Worm (Caenorhabditis elegans) whole organism, mixed stage, embryonic: ENCODE results near the gene F26F12.5.

Experiments
- bed-3 ChIP-seq: fragments of 200-800 bp; sonication (Bioruptor generic); optimal IDR thresholded peaks from 3 replicates; lab custom pipeline; 2018; ENCODE audit warnings: mild to moderate bottlenecking, missing genetic modification characterization, moderate library complexity, missing compliant biosample characterization
- blmp-1 ChIP-seq: fragments of 150-350 bp; optimal IDR thresholded peaks from 2 replicates; lab custom pipeline; 2014; ENCODE audit warnings: missing biosample characterization, missing genetic modification characterization
- ceh-39 ChIP-seq: fragments of 150-350 bp; optimal IDR thresholded peaks from 2 replicates; lab custom pipeline; 2014; ENCODE audit warnings: missing biosample characterization, missing genetic modification characterization
- ceh-43 ChIP-seq: fragments of 200-800 bp; sonication (Bioruptor generic); optimal IDR thresholded peaks from 2 replicates; lab custom pipeline; 2018; ENCODE audit warnings: mild to moderate bottlenecking, missing genetic modification characterization, moderate library complexity, missing compliant biosample characterization
- ceh-83 ChIP-seq: fragments of 200-800 bp; sonication (Bioruptor generic); optimal IDR thresholded peaks from 2 replicates; lab custom pipeline; 2018; ENCODE audit warnings: mild to moderate bottlenecking, missing genetic modification characterization, missing compliant biosample characterization
- ces-1 ChIP-seq: fragments of 150-350 bp; optimal IDR thresholded peaks from 2 replicates; lab custom pipeline; 2014; ENCODE audit warnings: missing biosample characterization, missing genetic modification reagents, missing genetic modification characterization
- cnd-1 ChIP-seq: fragments of 200-800 bp; sonication (Bioruptor generic); optimal IDR thresholded peaks from 2 replicates; lab custom pipeline; 2018; ENCODE audit warnings: mild to moderate bottlenecking, missing genetic modification characterization, missing compliant biosample characterization
- drap-1 ChIP-seq: fragments of 200-800 bp; sonication (Bioruptor generic); optimal IDR thresholded peaks from 3 replicates; lab custom pipeline; 2018; ENCODE audit warnings: mild to moderate bottlenecking, missing genetic modification characterization, missing compliant biosample characterization
- elt-3 ChIP-seq: fragments of 150-350 bp; optimal IDR thresholded peaks from 2 replicates; lab custom pipeline; 2014; ENCODE audit warnings: missing biosample characterization, missing genetic modification characterization
- flh-1 ChIP-seq: fragments of 200-800 bp; sonication (Bioruptor generic); optimal IDR thresholded peaks from 2 replicates; lab custom pipeline; 2018; ENCODE audit warnings: mild to moderate bottlenecking, missing genetic modification characterization, moderate library complexity, missing compliant biosample characterization
- ham-2 ChIP-seq: fragments of 200-800 bp; sonication (Bioruptor generic); optimal IDR thresholded peaks from 2 replicates; lab custom pipeline; 2018; ENCODE audit warnings: mild to moderate bottlenecking, missing genetic modification characterization, missing compliant biosample characterization
- lin-32 ChIP-seq: fragments of 200-800 bp; sonication (Bioruptor generic); optimal IDR thresholded peaks from 2 replicates; lab custom pipeline; 2018; ENCODE audit warnings: mild to moderate bottlenecking, missing genetic modification characterization, missing compliant biosample characterization
- lsy-2 ChIP-seq: fragments of 150-350 bp; optimal IDR thresholded peaks from 2 replicates; lab custom pipeline; 2014; ENCODE audit warnings: missing biosample characterization, missing genetic modification characterization
- mab-5 ChIP-seq: fragments of 150-350 bp; optimal IDR thresholded peaks from 2 replicates; lab custom pipeline; 2014; ENCODE audit warnings: missing biosample characterization, missing genetic modification characterization
- mep-1 ChIP-seq: fragments of 150-350 bp; optimal IDR thresholded peaks from 2 replicates; lab custom pipeline; 2017; ENCODE audit warnings: missing biosample characterization, missing genetic modification reagents, missing genetic modification characterization, inconsistent platforms
- mls-2 ChIP-seq: sonication (generic microtip); optimal IDR thresholded peaks from 2 replicates; lab custom pipeline; 2016; ENCODE audit warnings: mild to moderate bottlenecking, missing genetic modification characterization, moderate library complexity, missing compliant biosample characterization
- nhr-12 ChIP-seq: fragments of 150-350 bp; optimal IDR thresholded peaks from 2 replicates; lab custom pipeline; 2014; ENCODE audit warnings: missing biosample characterization, missing genetic modification characterization
- nhr-2 ChIP-seq: fragments of 150-350 bp; optimal IDR thresholded peaks from 2 replicates; lab custom pipeline; 2014; ENCODE audit warnings: missing biosample characterization, missing genetic modification characterization
- nhr-237 ChIP-seq: fragments of 150-350 bp; optimal IDR thresholded peaks from 2 replicates; lab custom pipeline; 2014; ENCODE audit warnings: missing biosample characterization, missing genetic modification characterization
- nhr-28 ChIP-seq: fragments of 150-350 bp; optimal IDR thresholded peaks from 2 replicates; lab custom pipeline; 2014; ENCODE audit warnings: missing biosample characterization, missing genetic modification characterization
- pha-4 ChIP-seq: fragments of 150-350 bp; optimal IDR thresholded peaks from 2 replicates; lab custom pipeline; 2018; ENCODE audit warnings: missing biosample characterization, missing genetic modification reagents, missing genetic modification characterization
- sem-2 ChIP-seq: fragments of 200-800 bp; sonication (Bioruptor generic); optimal IDR thresholded peaks from 2 replicates; lab custom pipeline; 2018; ENCODE audit warnings: mild to moderate bottlenecking, missing genetic modification characterization, missing compliant biosample characterization
- snpc-4 ChIP-seq: fragments of 150-350 bp; optimal IDR thresholded peaks from 2 replicates; lab custom pipeline; 2014; ENCODE audit warnings: missing biosample characterization, missing genetic modification characterization
- sptf-1 ChIP-seq: sonication (generic microtip); optimal IDR thresholded peaks from 2 replicates; lab custom pipeline; 2017; ENCODE audit warnings: mild to moderate bottlenecking, missing genetic modification characterization, moderate library complexity, missing compliant biosample characterization
- tbx-8 ChIP-seq: fragments of 200-800 bp; sonication (Bioruptor generic); optimal IDR thresholded peaks from 2 replicates; lab custom pipeline; 2018; ENCODE audit warnings: mild to moderate bottlenecking, missing genetic modification characterization, moderate library complexity, missing compliant biosample characterization
- unc-120 ChIP-seq: sonication (generic microtip); optimal IDR thresholded peaks from 2 replicates; lab custom pipeline; 2017; ENCODE audit warnings: missing genetic modification characterization, missing compliant biosample characterization; ENCODE audit not compliant: poor library complexity, severe bottlenecking
- unc-39 ChIP-seq: fragments of 150-350 bp; optimal IDR thresholded peaks from 2 replicates; lab custom pipeline; 2014; ENCODE audit warnings: missing biosample characterization, missing genetic modification characterization
- unc-62 ChIP-seq: fragments of 150-350 bp; optimal IDR thresholded peaks from 2 replicates; lab custom pipeline; 2014; ENCODE audit warnings: missing biosample characterization, missing genetic modification reagents, missing genetic modification characterization
- zip-8 ChIP-seq: fragments of 150-350 bp; optimal IDR thresholded peaks from 2 replicates; lab custom pipeline; 2014; ENCODE audit warnings: missing biosample characterization, missing genetic modification characterization
- ztf-11 ChIP-seq: fragments of 150-350 bp; optimal IDR thresholded peaks from 2 replicates; lab custom pipeline; 2014; ENCODE audit warnings: missing biosample characterization, missing genetic modification characterization

F26F12.5 gene

DNA sequence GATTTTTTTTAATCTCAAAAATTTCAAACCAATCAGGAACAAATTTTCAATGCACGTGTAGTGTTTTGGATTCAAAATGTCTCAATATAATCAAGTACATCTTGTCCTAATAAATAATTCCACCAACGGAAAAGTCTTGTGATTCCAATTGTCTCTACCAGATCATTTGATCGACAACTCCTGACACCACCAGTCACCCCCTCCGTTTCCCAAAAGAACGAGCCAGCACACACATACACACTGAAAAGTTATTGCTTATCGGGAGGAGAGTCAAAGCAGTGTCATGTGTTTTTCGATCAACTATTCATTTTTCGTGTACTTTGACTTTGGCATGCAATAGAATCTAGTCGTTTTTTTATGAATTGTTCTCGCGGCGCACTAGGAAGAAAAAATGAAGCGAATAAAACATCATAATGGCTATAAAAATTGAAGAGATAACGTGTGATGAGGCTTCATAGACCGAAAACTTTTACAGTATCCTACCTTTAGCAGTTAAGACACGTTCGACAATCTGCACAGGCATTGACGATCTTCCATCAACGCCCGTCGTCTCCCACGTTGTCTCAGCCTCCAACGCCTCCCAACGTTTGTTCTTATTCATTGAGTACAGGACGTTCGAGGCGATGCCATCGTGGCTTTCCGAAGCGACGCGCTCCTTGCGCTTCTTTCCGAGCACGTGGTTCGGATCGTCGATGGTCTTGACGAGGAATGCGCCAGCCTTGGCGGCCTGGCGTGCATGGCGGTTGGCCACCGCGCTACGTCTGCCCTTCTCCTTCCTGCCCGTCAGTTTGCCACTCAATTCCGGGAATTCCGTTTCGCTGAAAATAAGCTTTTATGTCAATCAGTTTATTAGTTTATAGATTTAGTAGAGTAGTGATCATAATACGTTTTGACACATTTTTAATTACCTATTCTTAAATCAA, 21.3 kb downstream of the F26F12.5 start:
- TF ChIP-seq nhr-2 (tag; lab: Kevin White, UChicago) (no peak), mep-1 (tag; lab: Kevin White, UChicago) (no peak), mls-2 (tag; lab: Kevin White, UChicago) (no peak), tbx-8 (GFP tag; lab: Kevin White, UChicago) (no peak), snpc-4 (tag; lab: Kevin White, UChicago) (no peak), drap-1 (GFP tag; lab: Kevin White, UChicago) (peak; percentile 6), ces-1 (GFP tag; lab: Kevin White, UChicago) (no peak), ceh-83 (GFP tag; lab: Kevin White, UChicago) (peak; percentile 13)

ce11 chrV:5842507-5843144, 22.4 kb downstream of the F26F12.5 start:
- TF ChIP-seq tbx-8 (GFP tag; lab: Kevin White, UChicago) = no peak
- TF ChIP-seq cnd-1 = no peak
- TF ChIP-seq ceh-39 (tag; lab: Kevin White, UChicago) = no peak
- TF ChIP-seq snpc-4 (tag; lab: Kevin White, UChicago) = no peak
- TF ChIP-seq ztf-11 (tag; lab: Kevin White, UChicago) = no peak
- TF ChIP-seq nhr-28 (tag; lab: Kevin White, UChicago) = no peak
- no peak for TF ChIP-seq ces-1 (GFP tag; lab: Kevin White, UChicago)
- TF ChIP-seq bed-3 (GFP tag; lab: Kevin White, UChicago) = no peak
- no peak for TF ChIP-seq pha-4 (tag; lab: Kevin White, UChicago)
- TF ChIP-seq unc-39 (tag; lab: Kevin White, UChicago) = no peak
- no peak for TF ChIP-seq lsy-2

DNA sequence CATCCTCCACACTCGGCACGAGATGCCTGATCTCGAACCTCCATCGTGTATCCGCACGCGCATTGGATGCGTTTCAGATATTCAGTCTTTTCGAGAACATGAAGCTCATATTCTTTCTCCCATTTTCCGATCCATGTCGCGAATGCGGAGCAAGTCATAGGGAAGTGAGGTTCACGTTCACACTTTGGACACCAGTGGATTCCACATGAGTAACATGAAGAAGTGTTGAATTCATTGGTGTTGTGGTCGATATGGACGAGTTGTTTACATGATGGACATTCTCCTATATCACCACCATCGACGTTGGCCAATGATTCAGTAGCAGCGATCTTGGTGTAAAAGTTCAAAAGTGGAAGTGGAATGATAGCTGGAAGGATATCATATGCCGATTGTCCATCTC, 24.0 kb downstream of the F26F12.5 start:
- TF ChIP-seq flh-1 (GFP tag; lab: Kevin White, UChicago) (no peak), ztf-11 (tag; lab: Kevin White, UChicago) (no peak), sptf-1 (no peak), zip-8 (tag; lab: Kevin White, UChicago) (no peak), ces-1 (GFP tag; lab: Kevin White, UChicago) (no peak), sem-2 (GFP tag; lab: Kevin White, UChicago) (no peak), unc-62 (GFP tag; lab: Kevin White, UChicago) (no peak), nhr-2 (tag; lab: Kevin White, UChicago) (no peak), ceh-43 (GFP tag; lab: Kevin White, UChicago) (no peak), mls-2 (tag; lab: Kevin White, UChicago) (no peak), blmp-1 (no peak), bed-3 (GFP tag; lab: Kevin White, UChicago) (no peak), snpc-4 (tag; lab: Kevin White, UChicago) (no peak), elt-3 (tag; lab: Kevin White, UChicago) (no peak), pha-4 (tag; lab: Kevin White, UChicago) (no peak), nhr-12 (tag; lab: Kevin White, UChicago) (no peak), drap-1 (GFP tag; lab: Kevin White, UChicago) (no peak)

DNA sequence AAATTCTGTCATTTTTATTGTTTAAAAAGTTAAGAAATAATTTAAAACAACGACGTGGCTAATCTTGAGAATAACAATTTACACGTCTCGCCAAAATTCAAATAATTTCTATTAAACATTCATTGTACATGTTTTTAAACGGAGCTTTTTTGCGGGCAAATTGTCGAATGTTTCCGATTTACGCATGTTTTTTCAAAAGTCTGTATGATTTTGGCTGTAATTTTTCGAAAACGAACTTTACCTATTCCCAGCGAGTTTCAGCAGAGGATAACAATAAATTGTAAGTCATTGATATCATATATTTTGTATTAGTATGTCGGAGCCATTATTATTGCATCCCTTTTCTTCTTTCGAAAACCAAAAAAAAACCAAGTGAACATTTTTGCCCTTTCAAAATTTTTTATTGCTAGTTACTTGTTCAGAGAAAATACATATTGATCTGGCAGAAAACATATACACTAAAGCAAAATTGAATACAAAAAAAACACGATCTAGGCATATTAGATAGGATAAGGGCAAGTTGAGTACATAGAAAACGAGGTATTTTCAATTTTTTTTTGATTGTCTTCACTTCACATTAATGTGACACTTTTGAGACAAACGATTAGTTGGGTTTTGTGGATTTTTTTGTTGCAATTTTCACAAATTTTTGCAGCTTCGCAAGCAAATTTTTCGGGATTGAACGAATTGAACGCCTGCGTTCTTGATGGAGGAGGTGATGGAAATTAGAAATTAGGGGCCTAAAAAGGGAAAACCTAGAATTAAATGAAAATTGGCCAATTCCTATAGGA, 26.2 kb downstream of the F26F12.5 start, which contains the start of gene F26F12.2:
TSS of gene F26F12.2 (minus strand) at position 38 of the 791 bp plus-strand sequence.
- no peak for TF ChIP-seq unc-62 (GFP tag; lab: Kevin White, UChicago)
- TF ChIP-seq mls-2 (tag; lab: Kevin White, UChicago) = no peak
- no peak for TF ChIP-seq lin-32
- TF ChIP-seq drap-1 (GFP tag; lab: Kevin White, UChicago) = no peak
- TF ChIP-seq mab-5 (tag; lab: Kevin White, UChicago) = no peak
- no peak for TF ChIP-seq ceh-43 (GFP tag; lab: Kevin White, UChicago)
- no peak for TF ChIP-seq lsy-2
- TF ChIP-seq nhr-237 (tag; lab: Kevin White, UChicago) = no peak
- TF ChIP-seq ham-2 (GFP tag; lab: Kevin White, UChicago) = no peak
- TF ChIP-seq tbx-8 (GFP tag; lab: Kevin White, UChicago) = no peak
- TF ChIP-seq flh-1 (GFP tag; lab: Kevin White, UChicago) = no peak
- no peak for TF ChIP-seq ceh-83 (GFP tag; lab: Kevin White, UChicago)
- no peak for TF ChIP-seq unc-120 (tag; lab: Kevin White, UChicago)
- no peak for TF ChIP-seq ceh-39 (tag; lab: Kevin White, UChicago)
